Worm (Caenorhabditis elegans) whole organism, L1 larva: Measurements from ENCODE around the gene F44A2.3.

Experiments used
- ceh-82 ChIP-seq, 3 experiments: fragments of 150-350 bp in 1 of 3; sonication (generic microtip) in 2 of 3; optimal IDR thresholded peaks; 2 replicates each; lab custom pipeline; 2014 to 2017; ENCODE audit warnings: missing biosample characterization in 3 of 3, missing genetic modification characterization in 3 of 3
- lin-13 ChIP-seq: fragments of 150-350 bp; optimal IDR thresholded peaks from 2 replicates; lab custom pipeline; 2014; ENCODE audit warnings: missing biosample characterization, missing genetic modification reagents, missing genetic modification characterization
- lin-15B ChIP-seq: fragments of 150-350 bp; sonication (generic microtip); optimal IDR thresholded peaks from 3 replicates; lab custom pipeline; 2014; ENCODE audit warnings: missing biosample characterization, missing genetic modification characterization
- nhr-11 ChIP-seq: fragments of 150-350 bp; optimal IDR thresholded peaks from 2 replicates; lab custom pipeline; 2014; ENCODE audit warnings: missing biosample characterization, missing genetic modification characterization

DNA sequence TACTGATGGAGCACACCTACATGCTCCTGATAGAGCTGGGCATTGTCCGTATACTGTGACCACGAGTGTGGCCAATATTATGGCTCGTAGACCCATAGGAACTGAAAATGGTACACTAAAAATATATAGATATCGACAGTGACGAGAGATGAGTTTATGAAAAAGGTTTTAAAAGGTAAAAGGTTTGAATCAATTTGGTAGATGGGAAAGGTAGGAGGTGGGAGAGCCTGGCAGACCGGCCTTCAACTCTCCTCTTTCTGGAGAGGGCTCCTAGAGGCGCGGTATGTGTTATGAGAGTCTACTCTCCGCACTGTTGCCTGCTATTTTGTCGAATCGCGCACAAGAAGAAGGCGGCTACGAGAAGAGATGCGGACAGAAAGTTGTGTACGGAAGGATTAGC lies 17.8 kb upstream of the F44A2.3 start, which contains the start of gene lron-2:
- TF ChIP-seq lin-13 (GFP tag; lab: Kevin White, UChicago) (no peak), nhr-11 (no peak), ceh-82 (tag; optimal IDR thresholded peaks at IDR 0.05; lab: Kevin White, UChicago) (no peak), lin-15B (no peak)
